Fruit fly (Drosophila melanogaster) whole organism, wandering third instar larva: Measurements from ENCODE around the gene rdx.

Experiments used
- Abd-B ChIP-seq: fragments of >200 bp; optimal IDR thresholded peaks from 2 replicates; lab custom pipeline; 2017; ENCODE audit warnings: missing biosample characterization, missing genetic modification characterization
- CG32264 ChIP-seq: fragments of 200-800 bp; sonication (Bioruptor generic); optimal IDR thresholded peaks from 2 replicates; lab custom pipeline; 2016; ENCODE audit warnings: missing biosample characterization, missing genetic modification characterization
- CG9705 ChIP-seq: fragments of 200-800 bp; sonication (Bioruptor generic); optimal IDR thresholded peaks from 2 replicates; lab custom pipeline; 2018; ENCODE audit warnings: missing biosample characterization, mild to moderate bottlenecking, missing genetic modification characterization
- CrebA ChIP-seq: fragments of 200-800 bp; sonication (Bioruptor generic); optimal IDR thresholded peaks from 2 replicates; lab custom pipeline; 2016; ENCODE audit warnings: missing biosample characterization, mild to moderate bottlenecking, missing genetic modification characterization, borderline replicate concordance
- Dfd ChIP-seq: fragments of >200 bp; optimal IDR thresholded peaks from 2 replicates; lab custom pipeline; 2017; ENCODE audit warnings: missing biosample characterization, missing genetic modification characterization
- Dif ChIP-seq: fragments of 200-275, 200-300 bp; sonication (Bioruptor generic); optimal IDR thresholded peaks from 2 replicates; lab custom pipeline; 2018; ENCODE audit warnings: missing biosample characterization, missing genetic modification characterization; ENCODE audit not compliant: partially characterized antibody
- GATAd ChIP-seq: sonication (Bioruptor generic); optimal IDR thresholded peaks from 2 replicates; lab custom pipeline; 2016; ENCODE audit warnings: missing biosample characterization, missing genetic modification characterization
- HLH106 ChIP-seq: fragments of 200-800 bp; optimal IDR thresholded peaks from 3 replicates; lab custom pipeline; 2019; ENCODE audit warnings: missing biosample characterization, mild to moderate bottlenecking, missing genetic modification characterization, moderate library complexity
- Hnf4 ChIP-seq: fragments of 200-800 bp; sonication (Bioruptor generic); optimal IDR thresholded peaks from 2 replicates; lab custom pipeline; 2016; ENCODE audit warnings: missing biosample characterization, mild to moderate bottlenecking, missing genetic modification characterization
- Hr78 ChIP-seq: fragments of >200 bp; optimal IDR thresholded peaks from 2 replicates; lab custom pipeline; 2017; ENCODE audit warnings: missing biosample characterization, missing genetic modification characterization
- Hr83 ChIP-seq: fragments of 200-300 bp; sonication (Bioruptor generic); optimal IDR thresholded peaks from 2 replicates; lab custom pipeline; 2016; ENCODE audit warnings: missing biosample characterization, mild to moderate bottlenecking, missing genetic modification characterization, moderate library complexity; ENCODE audit not compliant: poor library complexity, severe bottlenecking
- Jra ChIP-seq: sonication (Bioruptor generic); optimal IDR thresholded peaks from 2 replicates; lab custom pipeline; 2016; ENCODE audit warnings: missing biosample characterization, missing genetic modification characterization
- Mio ChIP-seq: sonication (Bioruptor generic); optimal IDR thresholded peaks from 2 replicates; lab custom pipeline; 2016; ENCODE audit warnings: missing biosample characterization, missing genetic modification characterization
- Myc ChIP-seq: fragments of >200 bp; optimal IDR thresholded peaks from 2 replicates; lab custom pipeline; 2017
- N ChIP-seq: fragments of >200 bp; optimal IDR thresholded peaks from 2 replicates; lab custom pipeline; 2018; ENCODE audit warnings: missing biosample characterization, missing external identifiers, missing genetic modification characterization
- OdsH ChIP-seq: fragments of 200-800 bp; sonication (Bioruptor generic); optimal IDR thresholded peaks from 2 replicates; lab custom pipeline; 2016; ENCODE audit warnings: missing biosample characterization, mild to moderate bottlenecking, missing genetic modification characterization
- Rel ChIP-seq, 2 experiments: fragments of 200-800 bp; sonication (Bioruptor generic) in 1 of 2; optimal IDR thresholded peaks; 2 replicates in 1 of 2; 3 replicates in 1 of 2; lab custom pipeline; 2016 to 2019; ENCODE audit warnings: mild to moderate bottlenecking in 2 of 2, missing biosample characterization in 2 of 2, missing genetic modification characterization in 2 of 2, moderate library complexity in 1 of 2
- Sp1 ChIP-seq: fragments of 200-800 bp; sonication (Bioruptor generic); optimal IDR thresholded peaks from 3 replicates; lab custom pipeline; 2019; ENCODE audit warnings: missing biosample characterization, mild to moderate bottlenecking, missing genetic modification characterization, moderate library complexity
- Vsx2 ChIP-seq: fragments of 200-300, 225-300 bp; sonication (Bioruptor generic); optimal IDR thresholded peaks from 2 replicates; lab custom pipeline; 2018; ENCODE audit warnings: missing biosample characterization, missing genetic modification characterization; ENCODE audit not compliant: partially characterized antibody
- br ChIP-seq: fragments of 200-800 bp; sonication (Bioruptor generic); optimal IDR thresholded peaks from 2 replicates; lab custom pipeline; 2016; ENCODE audit warnings: missing biosample characterization, missing genetic modification characterization
- brk ChIP-seq: fragments of 200-800 bp; sonication (Bioruptor generic); optimal IDR thresholded peaks from 2 replicates; lab custom pipeline; 2016; ENCODE audit warnings: missing biosample characterization, mild to moderate bottlenecking, missing genetic modification characterization
- dl ChIP-seq, 2 experiments: fragments of 175-275, 200-275 bp in 1 of 2; fragments of 200-275 bp in 1 of 2; sonication (Bioruptor generic); optimal IDR thresholded peaks; lab custom pipeline; 2018; ENCODE audit warnings: mild to moderate bottlenecking in 2 of 2, missing biosample characterization in 2 of 2, missing genetic modification characterization in 2 of 2, moderate library complexity in 2 of 2; ENCODE audit not compliant: partially characterized antibody in 2 of 2, insufficient read depth in 1 of 2
- dmrt93B ChIP-seq: fragments of 200-800 bp; sonication (Bioruptor generic); optimal IDR thresholded peaks from 2 replicates; lab custom pipeline; 2018; ENCODE audit warnings: missing biosample characterization, mild to moderate bottlenecking, missing genetic modification characterization
- dsf ChIP-seq: sonication (Bioruptor generic); optimal IDR thresholded peaks from 2 replicates; lab custom pipeline; 2016; ENCODE audit warnings: missing biosample characterization, missing genetic modification characterization, borderline replicate concordance
- ey ChIP-seq: fragments of 200-800 bp; sonication (Bioruptor generic); optimal IDR thresholded peaks from 2 replicates; lab custom pipeline; 2016; ENCODE audit warnings: missing biosample characterization, missing genetic modification characterization
- foxo ChIP-seq, 2 experiments: fragments of 200-800 bp; sonication (Bioruptor generic); optimal IDR thresholded peaks; 2 replicates in 1 of 2; 3 replicates in 1 of 2; lab custom pipeline; 2016 to 2017; ENCODE audit warnings: missing biosample characterization in 2 of 2, missing genetic modification characterization in 2 of 2
- fru ChIP-seq: fragments of 200-800 bp; sonication (Bioruptor generic); optimal IDR thresholded peaks from 3 replicates; lab custom pipeline; 2016; ENCODE audit warnings: missing biosample characterization, mild to moderate bottlenecking, missing genetic modification characterization
- h ChIP-seq: fragments of 200-800 bp; sonication (Bioruptor generic); optimal IDR thresholded peaks from 3 replicates; lab custom pipeline; 2016; ENCODE audit warnings: missing biosample characterization, mild to moderate bottlenecking, missing genetic modification characterization
- jim ChIP-seq: fragments of 175-275, 200-325 bp; sonication (Bioruptor generic); optimal IDR thresholded peaks from 2 replicates; lab custom pipeline; 2016; ENCODE audit warnings: missing biosample characterization, mild to moderate bottlenecking, missing genetic modification characterization
- lola ChIP-seq: fragments of >200 bp; optimal IDR thresholded peaks from 2 replicates; lab custom pipeline; 2017; ENCODE audit warnings: missing biosample characterization, missing genetic modification characterization
- pan ChIP-seq: fragments of >200 bp; optimal IDR thresholded peaks from 2 replicates; lab custom pipeline; 2017
- psq ChIP-seq: fragments of 200-800 bp; sonication (Bioruptor generic); optimal IDR thresholded peaks from 3 replicates; lab custom pipeline; 2017; ENCODE audit warnings: missing biosample characterization, mild to moderate bottlenecking, missing genetic modification characterization, moderate library complexity
- rgr ChIP-seq: fragments of 200-800 bp; sonication (Bioruptor generic); optimal IDR thresholded peaks from 3 replicates; lab custom pipeline; 2016; ENCODE audit warnings: missing biosample characterization, mild to moderate bottlenecking, missing genetic modification characterization
- sage ChIP-seq: fragments of 200-800 bp; sonication (Bioruptor generic); optimal IDR thresholded peaks from 2 replicates; lab custom pipeline; 2016; ENCODE audit warnings: missing biosample characterization, mild to moderate bottlenecking, missing genetic modification characterization
- sv ChIP-seq: fragments of 200-800 bp; sonication (Bioruptor generic); optimal IDR thresholded peaks from 3 replicates; lab custom pipeline; 2016; ENCODE audit warnings: missing biosample characterization, missing genetic modification characterization
- tai ChIP-seq: sonication (Bioruptor generic); optimal IDR thresholded peaks from 2 replicates; lab custom pipeline; 2016; ENCODE audit warnings: missing biosample characterization, missing genetic modification characterization
- usp ChIP-seq: fragments of >200 bp; optimal IDR thresholded peaks from 2 replicates; lab custom pipeline; 2017; ENCODE audit warnings: missing biosample characterization, missing genetic modification characterization
- woc ChIP-seq: sonication (Bioruptor generic); optimal IDR thresholded peaks from 2 replicates; lab custom pipeline; 2016; ENCODE audit warnings: missing biosample characterization, mild to moderate bottlenecking, missing genetic modification characterization

Gene rdx

dm6 chr3R:14006224-14006892 is 25.5 kb downstream of the rdx start:
- TF ChIP-seq ey (GFP tag; lab: Kevin White, UChicago) = peak; percentile 39
- TF ChIP-seq CG9705 (GFP tag; lab: Kevin White, UChicago) = no peak
- peak in 1 of 2 experiments; percentile 17 for TF ChIP-seq dl (GFP tag; optimal IDR thresholded peaks at IDR 0.05; lab: Kevin White, UChicago; ENCODE audit: insufficient read depth in 1 of 2, partially characterized antibody in 2 of 2)
- TF ChIP-seq woc (GFP tag; lab: Kevin White, UChicago) = no peak
- no peak for TF ChIP-seq Abd-B (GFP tag; lab: Kevin White, UChicago)
- TF ChIP-seq HLH106 (tag; lab: Kevin White, UChicago) = peak; percentile 1
- TF ChIP-seq dmrt93B (GFP tag; lab: Kevin White, UChicago) = no peak
- no peak for TF ChIP-seq sv
- peak; percentile 60 for TF ChIP-seq rgr (GFP tag; lab: Kevin White, UChicago)
- TF ChIP-seq OdsH (GFP tag; lab: Kevin White, UChicago) = peak; percentile 63
- TF ChIP-seq Rel (GFP tag; optimal IDR thresholded peaks at IDR 0.05; lab: Kevin White, UChicago) = no peak
- TF ChIP-seq Rel (tag; optimal IDR thresholded peaks at IDR 0.05; lab: Kevin White, UChicago) = peak; percentile 81
- TF ChIP-seq CG32264 (GFP tag; lab: Kevin White, UChicago) = peak; percentile 20
- TF ChIP-seq Hnf4 (GFP tag; lab: Kevin White, UChicago) = no peak
- no peak for TF ChIP-seq GATAd (GFP tag; lab: Kevin White, UChicago)
- TF ChIP-seq brk = no peak
- TF ChIP-seq sage (GFP tag; lab: Kevin White, UChicago) = peak; percentile 29
- TF ChIP-seq br (GFP tag; lab: Kevin White, UChicago) = peak; percentile 59
- TF ChIP-seq Jra = no peak
- TF ChIP-seq lola = no peak
- no peak for TF ChIP-seq jim (GFP tag; lab: Kevin White, UChicago)
- no peak for TF ChIP-seq Dfd
- TF ChIP-seq N (GFP tag; lab: Kevin White, UChicago) = no peak
- peak; percentile 55 for TF ChIP-seq psq (GFP tag; lab: Kevin White, UChicago)
- TF ChIP-seq Hr83 (GFP tag; lab: Kevin White, UChicago) = peak; percentile 19
- no peak for TF ChIP-seq usp (GFP tag; lab: Kevin White, UChicago)
- TF ChIP-seq fru (GFP tag; lab: Kevin White, UChicago) = peak; percentile 53
- no peak for TF ChIP-seq pan (lab: Kevin White, UChicago)
- TF ChIP-seq CrebA (GFP tag; lab: Kevin White, UChicago) = peak; percentile 61
- TF ChIP-seq Dif (GFP tag; lab: Kevin White, UChicago) = no peak
- TF ChIP-seq Mio (GFP tag; lab: Kevin White, UChicago) = no peak
- TF ChIP-seq dsf = no peak
- no peak for TF ChIP-seq foxo (GFP tag; optimal IDR thresholded peaks at IDR 0.05; lab: Kevin White, UChicago)
- TF ChIP-seq Myc = no peak
- peak; percentile 51 for TF ChIP-seq Sp1 (GFP tag; lab: Kevin White, UChicago)
- no peak for TF ChIP-seq Vsx2 (GFP tag; lab: Kevin White, UChicago)
- no peak for TF ChIP-seq tai (GFP tag; lab: Kevin White, UChicago)
- TF ChIP-seq h = peak; percentile 63
- no peak for TF ChIP-seq Hr78 (GFP tag; lab: Kevin White, UChicago)

dm6 chr3R:14005152-14005551 is 26.7 kb downstream of the rdx start:
- no peak for TF ChIP-seq pan (lab: Kevin White, UChicago)
- TF ChIP-seq N (GFP tag; lab: Kevin White, UChicago) = no peak
- no peak for TF ChIP-seq br (GFP tag; lab: Kevin White, UChicago)
- no peak for TF ChIP-seq OdsH (GFP tag; lab: Kevin White, UChicago)
- TF ChIP-seq usp (GFP tag; lab: Kevin White, UChicago) = no peak
- TF ChIP-seq sv = no peak
- TF ChIP-seq Sp1 (GFP tag; lab: Kevin White, UChicago) = no peak
- TF ChIP-seq fru (GFP tag; lab: Kevin White, UChicago) = no peak
- TF ChIP-seq tai (GFP tag; lab: Kevin White, UChicago) = no peak
- no peak for TF ChIP-seq woc (GFP tag; lab: Kevin White, UChicago)
- no peak for TF ChIP-seq jim (GFP tag; lab: Kevin White, UChicago)
- no peak for TF ChIP-seq GATAd (GFP tag; lab: Kevin White, UChicago)
